Fruit fly (Drosophila melanogaster) whole organism, embryonic: ENCODE results near the gene EloB.

Experiments used
- Aef1 ChIP-seq: fragments of 200-800 bp; sonication (Bioruptor generic); IDR thresholded peaks from 3 replicates; pipeline ENCODE4 v1.3.6; 2022; ENCODE audit warnings: missing biosample characterization, missing genetic modification characterization
- Asciz ChIP-seq: fragments of 200-800 bp; sonication (Bioruptor generic); optimal IDR thresholded peaks from 2 replicates; lab custom pipeline; 2017; ENCODE audit warnings: missing biosample characterization, mild to moderate bottlenecking, missing genetic modification characterization, missing genetic modification reagents
- CG10979 ChIP-seq: fragments of 200-800 bp; sonication (Bioruptor generic); optimal IDR thresholded peaks from 2 replicates; lab custom pipeline; 2018; ENCODE audit warnings: missing biosample characterization, mild to moderate bottlenecking, missing genetic modification characterization, moderate library complexity
- CG11456 ChIP-seq: fragments of 200-800 bp; sonication (Bioruptor generic); IDR thresholded peaks from 3 replicates; pipeline ENCODE4 v1.3.6; 2022; ENCODE audit warnings: missing biosample characterization, missing genetic modification characterization
- CG11504 ChIP-seq: fragments of 200-800 bp; sonication (Bioruptor generic); optimal IDR thresholded peaks from 3 replicates; lab custom pipeline; 2019; ENCODE audit warnings: missing biosample characterization, mild to moderate bottlenecking, missing genetic modification characterization, moderate library complexity
- CG12769 ChIP-seq: fragments of 200-800 bp; sonication (Bioruptor generic); optimal IDR thresholded peaks from 2 replicates; lab custom pipeline; 2019; ENCODE audit warnings: missing biosample characterization, mild to moderate bottlenecking, missing genetic modification characterization, moderate library complexity
- CG14014 ChIP-seq: fragments of 200-800 bp; sonication (Bioruptor generic); IDR thresholded peaks from 2 replicates; pipeline ENCODE4 v1.3.6; 2022; ENCODE audit warnings: missing biosample characterization, missing genetic modification characterization
- CG17328 ChIP-seq: fragments of 200-800 bp; sonication (Bioruptor generic); IDR thresholded peaks from 2 replicates; pipeline ENCODE4 v1.3.6; 2022; ENCODE audit warnings: missing biosample characterization, missing genetic modification characterization
- CG17359 ChIP-seq: fragments of 200-800 bp; sonication (Bioruptor generic); optimal IDR thresholded peaks from 3 replicates; lab custom pipeline; 2018; ENCODE audit warnings: missing biosample characterization, mild to moderate bottlenecking, missing genetic modification characterization, moderate library complexity
- CG18476 ChIP-seq: fragments of 200-800 bp; sonication (Bioruptor generic); optimal IDR thresholded peaks from 2 replicates; lab custom pipeline; 2016; ENCODE audit warnings: missing biosample characterization, mild to moderate bottlenecking, missing genetic modification characterization
- CG3726 ChIP-seq: fragments of 200-800 bp; sonication (Bioruptor generic); IDR thresholded peaks from 3 replicates; pipeline ENCODE4, ENCODE4 v1.3.6; 2022; ENCODE audit warnings: missing biosample characterization, missing genetic modification characterization
- CG3995 ChIP-seq: fragments of 200-800 bp; sonication (Bioruptor generic); optimal IDR thresholded peaks from 3 replicates; lab custom pipeline; 2016; ENCODE audit warnings: missing biosample characterization, missing genetic modification characterization
- CG4424 ChIP-seq: fragments of 200-800 bp; sonication (Bioruptor generic); optimal IDR thresholded peaks from 3 replicates; lab custom pipeline; 2016; ENCODE audit warnings: missing biosample characterization, missing genetic modification characterization
- CG4707 ChIP-seq: fragments of 200-800 bp; sonication (Bioruptor generic); optimal IDR thresholded peaks from 2 replicates; lab custom pipeline; 2018; ENCODE audit warnings: missing biosample characterization, mild to moderate bottlenecking, missing genetic modification characterization, moderate library complexity
- CG6175 ChIP-seq: fragments of 200-800 bp; sonication (Bioruptor generic); IDR thresholded peaks from 3 replicates; pipeline ENCODE4 v1.3.6; 2022; ENCODE audit warnings: missing biosample characterization, missing genetic modification characterization
- CG8924 ChIP-seq: fragments of 200-800 bp; optimal IDR thresholded peaks from 3 replicates; lab custom pipeline; 2019; ENCODE audit warnings: missing biosample characterization, mild to moderate bottlenecking, missing genetic modification characterization, moderate library complexity
- CG9797 ChIP-seq: fragments of 200-800 bp; sonication (Bioruptor generic); optimal IDR thresholded peaks from 3 replicates; lab custom pipeline; 2018; ENCODE audit warnings: missing biosample characterization, mild to moderate bottlenecking, missing genetic modification characterization
- CHES-1-like ChIP-seq: fragments of 200-800 bp; sonication (Bioruptor generic); optimal IDR thresholded peaks from 2 replicates; lab custom pipeline; 2016; ENCODE audit warnings: missing biosample characterization, missing genetic modification characterization
- HHEX ChIP-seq: fragments of 200-800 bp; sonication (Bioruptor generic); optimal IDR thresholded peaks from 3 replicates; lab custom pipeline; 2017; ENCODE audit warnings: missing biosample characterization, mild to moderate bottlenecking, missing genetic modification characterization, missing genetic modification reagents
- HmgD ChIP-seq: fragments of 200-800 bp; sonication (Bioruptor generic); optimal IDR thresholded peaks from 3 replicates; lab custom pipeline; 2016; ENCODE audit warnings: missing biosample characterization, missing genetic modification characterization
- Hsf ChIP-seq: fragments of 200-800 bp; sonication (Bioruptor generic); optimal IDR thresholded peaks from 3 replicates; lab custom pipeline; 2016; ENCODE audit warnings: missing biosample characterization, missing genetic modification characterization
- Mes4 ChIP-seq: fragments of 200-800 bp; sonication (Bioruptor generic); optimal IDR thresholded peaks from 2 replicates; lab custom pipeline; 2016; ENCODE audit warnings: missing biosample characterization, missing genetic modification characterization
- Nf-YB ChIP-seq: fragments of 200-800 bp; sonication (Bioruptor generic); optimal IDR thresholded peaks from 3 replicates; lab custom pipeline; 2019; ENCODE audit warnings: missing biosample characterization, mild to moderate bottlenecking, missing genetic modification characterization, moderate library complexity
- Nf-YC ChIP-seq: fragments of 200-800 bp; optimal IDR thresholded peaks from 3 replicates; lab custom pipeline; 2019; ENCODE audit warnings: missing biosample characterization, mild to moderate bottlenecking, missing genetic modification characterization, moderate library complexity
- Spps ChIP-seq: fragments of 200-800 bp; sonication (Bioruptor generic); optimal IDR thresholded peaks from 2 replicates; lab custom pipeline; 2018; ENCODE audit warnings: missing biosample characterization, mild to moderate bottlenecking, missing genetic modification characterization
- Sry-β ChIP-seq: fragments of 200-800 bp; sonication (Bioruptor generic); optimal IDR thresholded peaks from 2 replicates; lab custom pipeline; 2018; ENCODE audit warnings: missing biosample characterization, mild to moderate bottlenecking, missing genetic modification characterization, moderate library complexity
- bab2 ChIP-seq: fragments of 200-800 bp; sonication (Bioruptor generic); optimal IDR thresholded peaks from 2 replicates; lab custom pipeline; 2016; ENCODE audit warnings: missing biosample characterization, missing genetic modification characterization
- bigmax ChIP-seq: fragments of 200-800 bp; sonication (Bioruptor generic); optimal IDR thresholded peaks from 2 replicates; lab custom pipeline; 2018; ENCODE audit warnings: missing biosample characterization, mild to moderate bottlenecking, missing genetic modification characterization
- cato ChIP-seq: fragments of 200-800 bp; sonication (Bioruptor generic); optimal IDR thresholded peaks from 2 replicates; lab custom pipeline; 2016; ENCODE audit warnings: missing biosample characterization, missing genetic modification characterization, borderline replicate concordance
- chm ChIP-seq: fragments of 200-800 bp; sonication (Bioruptor generic); IDR thresholded peaks from 2 replicates; pipeline ENCODE4 v1.3.6; 2022; ENCODE audit warnings: missing biosample characterization, missing genetic modification characterization
- cwo ChIP-seq: fragments of 200-800 bp; sonication (Bioruptor generic); optimal IDR thresholded peaks from 3 replicates; lab custom pipeline; 2017; ENCODE audit warnings: missing biosample characterization, missing genetic modification characterization, mild to moderate bottlenecking, moderate library complexity, missing genetic modification reagents
- emc ChIP-seq: fragments of 200-800 bp; sonication (Bioruptor generic); optimal IDR thresholded peaks from 2 replicates; lab custom pipeline; 2016; ENCODE audit warnings: missing biosample characterization, missing genetic modification characterization
- eyg ChIP-seq: fragments of 200-800 bp; sonication (Bioruptor generic); optimal IDR thresholded peaks from 3 replicates; lab custom pipeline; 2016; ENCODE audit warnings: missing biosample characterization, missing genetic modification characterization
- grn ChIP-seq: fragments of 200-800 bp; sonication (Bioruptor generic); optimal IDR thresholded peaks from 3 replicates; lab custom pipeline; 2017; ENCODE audit warnings: missing biosample characterization, missing genetic modification characterization
- gsb ChIP-seq: fragments of 200-800 bp; sonication (Bioruptor generic); IDR thresholded peaks from 2 replicates; pipeline ENCODE4 v1.3.6; 2022; ENCODE audit warnings: missing biosample characterization, missing genetic modification characterization
- her ChIP-seq: fragments of 200-800 bp; sonication (Bioruptor generic); optimal IDR thresholded peaks from 2 replicates; lab custom pipeline; 2016; ENCODE audit warnings: missing biosample characterization, missing genetic modification characterization
- ind ChIP-seq: fragments of 200-800 bp; sonication (Bioruptor generic); optimal IDR thresholded peaks from 3 replicates; lab custom pipeline; 2016; ENCODE audit warnings: missing biosample characterization, missing genetic modification characterization
- insv ChIP-seq, 2 experiments: fragments of 200-800 bp; sonication (Bioruptor generic); optimal IDR thresholded peaks; 3 replicates each; lab custom pipeline; 2016 to 2018; ENCODE audit warnings: missing biosample characterization in 2 of 2, missing genetic modification characterization in 2 of 2
- klu ChIP-seq: fragments of 200-800 bp; sonication (Bioruptor generic); IDR thresholded peaks from 2 replicates; pipeline ENCODE4 v1.3.6; 2022; ENCODE audit warnings: missing biosample characterization, missing genetic modification characterization
- lab ChIP-seq: fragments of 200-800 bp; sonication (Bioruptor generic); optimal IDR thresholded peaks from 3 replicates; lab custom pipeline; 2017; ENCODE audit warnings: missing biosample characterization, missing genetic modification characterization, mild to moderate bottlenecking, moderate library complexity, missing genetic modification reagents
- lbe ChIP-seq: fragments of 200-800 bp; sonication (Bioruptor generic); optimal IDR thresholded peaks from 2 replicates; lab custom pipeline; 2016; ENCODE audit warnings: missing biosample characterization, mild to moderate bottlenecking, missing genetic modification characterization
- nom ChIP-seq: fragments of 200-800 bp; sonication (Bioruptor generic); optimal IDR thresholded peaks from 2 replicates; lab custom pipeline; 2017; ENCODE audit warnings: missing biosample characterization, missing genetic modification characterization, mild to moderate bottlenecking, moderate library complexity, missing genetic modification reagents
- pfk ChIP-seq: fragments of 200-800 bp; sonication (Bioruptor generic); optimal IDR thresholded peaks from 2 replicates; lab custom pipeline; 2018; ENCODE audit warnings: missing biosample characterization, mild to moderate bottlenecking, missing genetic modification characterization, moderate library complexity
- pnt ChIP-seq: fragments of 200-800 bp; sonication (Bioruptor generic); optimal IDR thresholded peaks from 3 replicates; lab custom pipeline; 2016; ENCODE audit warnings: missing biosample characterization, missing genetic modification characterization
- seq ChIP-seq: fragments of 200-800 bp; sonication (Bioruptor generic); IDR thresholded peaks from 2 replicates; pipeline ENCODE4 v1.3.6; 2022; ENCODE audit warnings: missing biosample characterization, missing genetic modification characterization
- ttk ChIP-seq: fragments of 200-800 bp; sonication (Bioruptor generic); IDR thresholded peaks from 2 replicates; pipeline ENCODE4 v2.1.2; 2022; ENCODE audit warnings: missing biosample characterization, missing genetic modification characterization
- unc-4 ChIP-seq: fragments of 200-800 bp; sonication (Bioruptor generic); IDR thresholded peaks from 2 replicates; pipeline ENCODE4 v1.3.6; 2022; ENCODE audit warnings: missing biosample characterization, missing genetic modification characterization; ENCODE audit not compliant: partially characterized antibody
- yki ChIP-seq: fragments of >200 bp; optimal IDR thresholded peaks from 3 replicates; lab custom pipeline; 2018
- zf30C ChIP-seq: fragments of 200-800 bp; sonication (Bioruptor generic); optimal IDR thresholded peaks from 3 replicates; lab custom pipeline; 2018; ENCODE audit warnings: missing biosample characterization, mild to moderate bottlenecking, missing genetic modification characterization

Gene EloB

DNA sequence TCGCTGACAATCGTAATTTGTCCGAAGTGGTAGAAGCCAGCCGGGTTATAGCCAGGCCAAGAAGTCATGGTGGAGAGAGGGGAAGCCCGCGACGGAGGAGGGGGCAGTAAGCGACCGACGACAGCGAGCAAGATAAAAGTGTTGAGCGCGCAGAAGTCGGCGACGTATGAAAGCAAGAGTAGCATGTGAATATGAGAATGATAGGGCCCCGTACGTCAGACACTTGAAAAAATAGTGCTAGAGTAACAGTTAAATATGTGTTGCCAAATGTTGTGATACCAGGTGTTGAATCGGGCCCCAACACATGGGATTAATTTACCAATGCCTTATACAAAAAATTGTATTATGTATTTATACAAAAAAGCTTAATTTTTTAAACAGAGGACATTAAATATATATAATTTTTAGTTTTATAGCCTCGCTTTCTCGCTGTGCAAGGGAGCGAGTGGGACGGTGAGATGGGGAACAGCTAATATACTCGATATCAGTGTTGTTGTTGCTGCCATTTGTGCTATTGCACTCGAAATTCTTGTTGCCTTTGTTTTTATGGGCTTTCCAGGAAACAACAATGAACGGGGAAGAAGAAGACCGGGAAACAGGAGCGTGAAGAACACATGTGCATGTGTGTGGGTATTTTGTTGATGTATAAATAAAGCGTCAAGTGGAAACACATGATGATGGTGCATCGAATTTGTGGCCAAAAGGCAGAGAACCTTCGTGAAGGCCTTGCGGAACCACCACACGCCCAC lies 29.6 kb downstream of the EloB start (continued):
- TF ChIP-seq yki (lab: Kevin White, UChicago) (no peak), her (GFP tag; lab: Kevin White, UChicago) (no peak), zf30C (GFP tag; lab: Kevin White, UChicago) (peak; percentile 97), Aef1 (GFP tag; lab: Robert Waterston, UW) (peak; percentile 84), Asciz (peak; percentile 75), bab2 (GFP tag; lab: Kevin White, UChicago) (peak; percentile 5), Hsf (GFP tag; lab: Kevin White, UChicago) (peak; percentile 67), pfk (GFP tag; lab: Kevin White, UChicago) (peak; percentile 68), bigmax (no peak), cwo (GFP tag; lab: Kevin White, UChicago) (peak; percentile 92), klu (GFP tag; lab: Robert Waterston, UW) (peak; percentile 71), CG18476 (GFP tag; lab: Kevin White, UChicago) (peak; percentile 61), Nf-YB (peak; percentile 54), CG3995 (GFP tag; lab: Kevin White, UChicago) (peak; percentile 72), CG11504 (tag; lab: Kevin White, UChicago) (peak; percentile 91), insv (GFP tag; optimal IDR thresholded peaks at IDR 0.05; lab: Kevin White, UChicago) (no peak), seq (peak; percentile 72), emc (GFP tag; lab: Kevin White, UChicago) (no peak), CG3726 (peak; percentile 78; the same call in 2 of the 3 replicates), CG11456 (GFP tag; lab: Robert Waterston, UW) (peak; percentile 78; the same call in 2 of the 3 replicates), CHES-1-like (GFP tag; lab: Kevin White, UChicago) (no peak), eyg (GFP tag; lab: Kevin White, UChicago) (peak; percentile 4), chm (GFP tag; lab: Robert Waterston, UW) (peak; percentile 58), CG9797 (GFP tag; lab: Kevin White, UChicago) (no peak), CG4707 (GFP tag; lab: Kevin White, UChicago) (peak; percentile 17), HmgD (GFP tag; lab: Kevin White, UChicago) (no peak), CG4424 (GFP tag; lab: Kevin White, UChicago) (peak; percentile 89), lbe (GFP tag; lab: Kevin White, UChicago) (peak; percentile 63), nom (peak; percentile 78), ind (GFP tag; lab: Kevin White, UChicago) (peak; percentile 86), grn (peak; percentile 60), Sry-β (GFP tag; lab: Kevin White, UChicago) (no peak), Mes4 (peak; percentile 16), CG12769 (tag; lab: Kevin White, UChicago) (peak; percentile 39), ttk (GFP tag; lab: Robert Waterston, UW) (peak; percentile 77), CG6175 (GFP tag; lab: Robert Waterston, UW) (peak; percentile 64; the same call in 1 of the 3 replicates), CG14014 (GFP tag; lab: Robert Waterston, UW) (peak; percentile 85), cato (GFP tag; lab: Kevin White, UChicago) (peak; percentile 83), lab (GFP tag; lab: Kevin White, UChicago) (peak; percentile 92), gsb (GFP tag; lab: Robert Waterston, UW) (peak; percentile 84), HHEX (peak; percentile 88), CG8924 (peak; percentile 86), Nf-YC (peak; percentile 65), CG10979 (tag; lab: Kevin White, UChicago) (peak; percentile 92), CG17359 (tag; lab: Kevin White, UChicago) (peak; percentile 88), CG17328 (GFP tag; lab: Robert Waterston, UW) (peak; percentile 87), unc-4 (GFP tag; lab: Robert Waterston, UW) (no peak), pnt (GFP tag; lab: Kevin White, UChicago) (peak; percentile 27), Spps (tag; lab: Kevin White, UChicago) (peak; percentile 62)
